Worm (Caenorhabditis elegans): Measurements from ENCODE around the gene sams-4.

DNA sequence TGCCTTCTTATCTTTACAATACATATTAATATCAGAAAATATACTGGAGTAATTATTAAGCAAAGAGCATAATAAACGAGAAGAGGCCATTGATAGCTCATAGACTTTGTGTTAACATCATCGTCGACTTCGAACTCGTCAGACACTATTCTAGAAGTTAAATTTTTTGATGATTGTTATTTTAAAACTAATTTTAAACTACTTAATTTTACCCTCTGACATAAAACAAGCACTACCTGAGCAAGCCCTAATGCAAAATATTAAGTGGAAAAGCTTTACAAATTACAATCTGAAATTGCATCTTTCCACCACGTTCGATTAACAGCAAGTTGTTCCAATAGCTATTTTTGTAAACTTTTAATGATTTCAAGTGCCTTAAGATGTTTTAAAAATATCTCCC, 23.9 kb upstream of the sams-4 start, which contains the start of gene srv-17:
- no peak for TF ChIP-seq snpc-4 (tag; optimal IDR thresholded peaks at IDR 0.05)
- TF ChIP-seq unc-39 (tag; optimal IDR thresholded peaks at IDR 0.05): no peak
- TF ChIP-seq ces-1 (GFP tag; optimal IDR thresholded peaks at IDR 0.05): no peak
- no peak for TF ChIP-seq ceh-43 (GFP tag; optimal IDR thresholded peaks at IDR 0.05)
- TF ChIP-seq lsy-2 (tag; optimal IDR thresholded peaks at IDR 0.05): no peak
- no peak for TF ChIP-seq nhr-237 (tag; optimal IDR thresholded peaks at IDR 0.05)
- no peak for TF ChIP-seq nhr-76 (tag; optimal IDR thresholded peaks at IDR 0.05)
- TF ChIP-seq unc-120 (tag; optimal IDR thresholded peaks at IDR 0.05; ENCODE audit: poor library complexity, severe bottlenecking): no peak
- no peak for TF ChIP-seq ztf-11 (tag; optimal IDR thresholded peaks at IDR 0.05)
- no peak for TF ChIP-seq nhr-12 (tag; optimal IDR thresholded peaks at IDR 0.05)
- no peak for TF ChIP-seq blmp-1 (tag; optimal IDR thresholded peaks at IDR 0.05)
- no peak for TF ChIP-seq mab-5 (tag; optimal IDR thresholded peaks at IDR 0.05)
- no peak for TF ChIP-seq unc-62 (GFP tag; optimal IDR thresholded peaks at IDR 0.05)
